Fruit fly (Drosophila melanogaster): Measurements from ENCODE around the gene Ald2.

- TF ChIP-seq CG8478 (optimal IDR thresholded peaks at IDR 0.05) (no peak), pan (optimal IDR thresholded peaks at IDR 0.05) (no peak), usp (GFP tag; optimal IDR thresholded peaks at IDR 0.05) (no peak), psq (optimal IDR thresholded peaks at IDR 0.05) (no peak), EcR (GFP tag; optimal IDR thresholded peaks at IDR 0.05) (no peak), Dll (optimal IDR thresholded peaks at IDR 0.05) (no peak)
Observed at dm6 chr3R:26450371-26450770, 36.5 kb downstream of the Ald2 start, which contains the start of gene Hex-t2.

Measured in whole organism.